Worm (Caenorhabditis elegans): ENCODE measurements around the gene ZC53.1.

DNA sequence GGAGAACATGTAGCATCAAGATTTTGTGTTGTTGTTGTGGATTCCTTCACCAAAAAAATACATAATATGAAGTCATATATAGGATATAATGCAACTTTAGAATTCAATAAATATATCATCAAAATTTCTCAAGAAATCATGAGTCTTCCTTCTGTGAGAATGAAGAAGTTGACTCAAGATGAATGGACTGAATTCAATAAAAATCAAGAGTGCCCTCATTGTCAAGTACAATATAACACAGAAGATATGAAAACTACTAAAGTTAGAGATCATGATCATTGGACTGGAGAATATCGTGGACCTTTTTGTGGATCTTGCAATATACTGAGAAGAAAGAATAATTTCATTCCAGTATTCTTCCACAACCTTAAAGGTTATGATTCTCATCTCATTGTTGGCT, 22.3 kb upstream of the ZC53.1 start:
- TF ChIP-seq nfya-2 (GFP tag; IDR thresholded peaks at IDR 0.05): no peak
- no peak for TF ChIP-seq hsf-1 (GFP tag; IDR thresholded peaks at IDR 0.05)
- no peak for TF ChIP-seq atf-7 (tag; optimal IDR thresholded peaks at IDR 0.05)
- no peak for TF ChIP-seq cebp-1 (GFP tag; IDR thresholded peaks at IDR 0.05)
- TF ChIP-seq cebp-1 (tag; optimal IDR thresholded peaks at IDR 0.05): no peak
- TF ChIP-seq snpc-1.1 (tag; optimal IDR thresholded peaks at IDR 0.05; ENCODE audit: insufficient read depth): no peak
- TF ChIP-seq ccch-3 (GFP tag; optimal IDR thresholded peaks at IDR 0.05): no peak
